Fruit fly (Drosophila melanogaster) whole organism, pupa: ENCODE measurements around the gene Mccc1.

Source experiments
- CG10348 ChIP-seq: fragments of 200-800 bp; sonication (Bioruptor generic); IDR thresholded peaks from 2 replicates; pipeline ENCODE4 v1.3.6; 2022; ENCODE audit warnings: missing biosample characterization, missing genetic modification characterization
- CG17806 ChIP-seq: fragments of 200-800 bp; sonication (Bioruptor generic); optimal IDR thresholded peaks from 2 replicates; lab custom pipeline; 2018; ENCODE audit warnings: missing biosample characterization, mild to moderate bottlenecking, missing genetic modification characterization, moderate library complexity
- CG34367 ChIP-seq: fragments of 200-800 bp; sonication (Bioruptor generic); optimal IDR thresholded peaks from 2 replicates; lab custom pipeline; 2018; ENCODE audit warnings: missing biosample characterization, mild to moderate bottlenecking, missing genetic modification characterization
- CG9948 ChIP-seq: fragments of 200-800 bp; sonication (Bioruptor generic); optimal IDR thresholded peaks from 2 replicates; lab custom pipeline; 2018; ENCODE audit warnings: missing biosample characterization, mild to moderate bottlenecking, missing genetic modification characterization, moderate library complexity
- EcR ChIP-seq: fragments of 200-800 bp; sonication (Bioruptor generic); optimal IDR thresholded peaks from 3 replicates; lab custom pipeline; 2019; ENCODE audit warnings: missing biosample characterization, missing genetic modification characterization, mild to moderate bottlenecking, moderate library complexity, missing genetic modification reagents
- gl ChIP-seq: fragments of 200-800 bp; sonication (Bioruptor generic); optimal IDR thresholded peaks from 2 replicates; lab custom pipeline; 2018; ENCODE audit warnings: missing biosample characterization, mild to moderate bottlenecking, missing genetic modification characterization
- rn ChIP-seq: fragments of 200-800 bp; sonication (Bioruptor generic); IDR thresholded peaks from 2 replicates; pipeline ENCODE4 v1.3.6; 2022; ENCODE audit warnings: missing biosample characterization, missing genetic modification characterization

DNA sequence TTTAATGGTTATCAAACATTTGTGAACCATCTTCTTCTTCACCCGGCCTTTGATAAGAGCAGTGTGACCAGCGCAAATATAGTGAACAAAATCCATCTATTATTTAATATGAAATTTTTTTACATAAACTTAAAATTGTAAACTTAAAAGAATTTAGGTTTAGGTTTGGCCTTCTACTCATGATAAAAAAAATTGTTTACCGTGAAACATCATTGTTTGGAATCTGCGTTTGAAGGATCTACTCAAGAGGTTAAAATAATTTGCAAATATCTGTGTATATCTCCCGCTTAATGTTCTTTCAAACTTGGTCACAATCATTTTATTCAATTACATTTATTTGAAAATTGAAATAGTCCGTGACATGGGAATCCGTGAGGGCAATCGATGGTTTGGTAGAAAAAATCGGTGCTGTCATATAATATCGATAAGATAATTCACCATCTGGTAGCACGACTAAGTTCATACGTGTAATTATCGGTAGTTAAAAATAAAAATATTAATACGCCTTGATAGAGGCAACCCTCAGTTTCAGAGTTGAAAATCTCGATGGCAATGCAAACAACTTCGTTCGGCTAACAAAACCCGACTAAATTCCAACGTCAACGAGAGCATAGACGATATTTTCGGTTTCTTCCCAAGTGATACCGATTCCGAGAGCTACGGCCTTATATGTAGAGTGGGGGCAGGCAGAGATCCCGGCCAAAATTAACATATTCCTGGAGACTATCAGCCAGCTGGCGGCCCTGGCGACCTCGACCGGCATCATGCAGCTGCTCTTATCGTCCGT lies 21.7 kb downstream of the Mccc1 start, which contains the start of the genes betaGlu and sip3:
- no peak for TF ChIP-seq CG9948 (tag; lab: Kevin White, UChicago)
- no peak for TF ChIP-seq gl (tag; lab: Kevin White, UChicago)
- TF ChIP-seq CG10348 (GFP tag; lab: Robert Waterston, UW): no peak
- no peak for TF ChIP-seq CG17806 (tag; lab: Kevin White, UChicago)
- no peak for TF ChIP-seq CG34367 (tag; lab: Kevin White, UChicago)
- no peak for TF ChIP-seq rn (GFP tag; lab: Robert Waterston, UW)
- no peak for TF ChIP-seq EcR
